Worm (Caenorhabditis elegans) whole organism, L3 larva: ENCODE results near the gene vamp-8.

Source experiments
- R02D3.7 ChIP-seq: fragments of 150-350 bp; optimal IDR thresholded peaks from 2 replicates; lab custom pipeline; 2014; ENCODE audit warnings: missing biosample characterization, missing genetic modification characterization
- ZK546.5 ChIP-seq: sonication (generic microtip); optimal IDR thresholded peaks from 2 replicates; lab custom pipeline; 2017; ENCODE audit warnings: missing biosample characterization, missing genetic modification characterization
- aly-2 ChIP-seq: fragments of 150-350 bp; optimal IDR thresholded peaks from 2 replicates; lab custom pipeline; 2014; ENCODE audit warnings: missing biosample characterization, missing genetic modification characterization
- ama-1 ChIP-seq: fragments of 150-350 bp; optimal IDR thresholded peaks from 2 replicates; lab custom pipeline; 2018
- ceh-16 ChIP-seq: sonication (generic microtip); optimal IDR thresholded peaks from 2 replicates; lab custom pipeline; 2017; ENCODE audit warnings: missing biosample characterization, missing genetic modification characterization
- ceh-28 ChIP-seq: fragments of 150-350 bp; optimal IDR thresholded peaks from 2 replicates; lab custom pipeline; 2014; ENCODE audit warnings: missing biosample characterization, missing genetic modification reagents, missing genetic modification characterization
- ceh-82 ChIP-seq: fragments of 150-350 bp; optimal IDR thresholded peaks from 2 replicates; lab custom pipeline; 2014; ENCODE audit warnings: missing biosample characterization, missing genetic modification characterization
- ceh-9 ChIP-seq: sonication (generic microtip); optimal IDR thresholded peaks from 2 replicates; lab custom pipeline; 2018; ENCODE audit warnings: missing biosample characterization, missing genetic modification characterization
- daf-12 ChIP-seq: fragments of 150-350 bp; optimal IDR thresholded peaks from 2 replicates; lab custom pipeline; 2014; ENCODE audit warnings: missing biosample characterization, missing genetic modification reagents, missing genetic modification characterization
- egl-27 ChIP-seq: sonication (generic microtip); optimal IDR thresholded peaks from 4 replicates; lab custom pipeline; 2017; ENCODE audit warnings: missing biosample characterization, missing genetic modification reagents, missing genetic modification characterization
- egl-5 ChIP-seq: fragments of 150-350 bp; optimal IDR thresholded peaks from 2 replicates; lab custom pipeline; 2017; ENCODE audit warnings: missing biosample characterization, missing genetic modification reagents, missing genetic modification characterization, inconsistent platforms
- elt-1 ChIP-seq: fragments of 150-350 bp; optimal IDR thresholded peaks from 2 replicates; lab custom pipeline; 2014; ENCODE audit warnings: missing biosample characterization, missing genetic modification characterization
- elt-2 ChIP-seq: sonication (generic microtip); optimal IDR thresholded peaks from 2 replicates; lab custom pipeline; 2016; ENCODE audit warnings: missing genetic modification reagents, mild to moderate bottlenecking, missing genetic modification characterization, missing compliant biosample characterization
- elt-3 ChIP-seq, 3 experiments: fragments of 150-350 bp in 1 of 3; sonication (generic microtip) in 2 of 3; optimal IDR thresholded peaks; 2 replicates in 2 of 3; 4 replicates in 1 of 3; lab custom pipeline; 2014 to 2017; ENCODE audit warnings: missing biosample characterization in 3 of 3, missing genetic modification characterization in 3 of 3
- fkh-2 ChIP-seq: fragments of 150-350 bp; optimal IDR thresholded peaks from 2 replicates; lab custom pipeline; 2014; ENCODE audit warnings: missing biosample characterization, missing genetic modification reagents, missing genetic modification characterization
- fos-1 ChIP-seq: fragments of 150-350 bp; optimal IDR thresholded peaks from 2 replicates; lab custom pipeline; 2014; ENCODE audit warnings: missing biosample characterization, missing genetic modification characterization
- hmg-11 ChIP-seq: sonication (generic microtip); optimal IDR thresholded peaks from 2 replicates; lab custom pipeline; 2016; ENCODE audit warnings: missing genetic modification characterization, missing compliant biosample characterization
- jun-1 ChIP-seq: fragments of 150-350 bp; optimal IDR thresholded peaks from 2 replicates; lab custom pipeline; 2014; ENCODE audit warnings: missing biosample characterization, missing genetic modification reagents, missing genetic modification characterization
- lin-15B ChIP-seq: fragments of 150-350 bp; optimal IDR thresholded peaks from 2 replicates; lab custom pipeline; 2014; ENCODE audit warnings: missing biosample characterization, missing genetic modification characterization
- lin-39 ChIP-seq: fragments of 150-350 bp; optimal IDR thresholded peaks from 2 replicates; lab custom pipeline; 2018; ENCODE audit warnings: missing biosample characterization, missing genetic modification reagents, missing genetic modification characterization
- lsy-12 ChIP-seq: sonication (generic microtip); optimal IDR thresholded peaks from 2 replicates; lab custom pipeline; 2016; ENCODE audit warnings: mild to moderate bottlenecking, missing genetic modification characterization, missing compliant biosample characterization
- mdl-1 ChIP-seq: fragments of 150-350 bp; optimal IDR thresholded peaks from 2 replicates; lab custom pipeline; 2014; ENCODE audit warnings: missing biosample characterization, missing genetic modification characterization
- mml-1 ChIP-seq: fragments of 150-350 bp; sonication (generic microtip); optimal IDR thresholded peaks from 3 replicates; lab custom pipeline; 2014; ENCODE audit warnings: missing biosample characterization, missing genetic modification characterization
- nfya-1 ChIP-seq: sonication (generic microtip); optimal IDR thresholded peaks from 2 replicates; lab custom pipeline; 2017; ENCODE audit warnings: missing genetic modification characterization, mild to moderate bottlenecking, missing compliant biosample characterization, antibody characterized with exemption, moderate library complexity; ENCODE audit not compliant: insufficient read depth
- nhr-11 ChIP-seq: fragments of 150-350 bp; optimal IDR thresholded peaks from 2 replicates; lab custom pipeline; 2014; ENCODE audit warnings: missing biosample characterization, missing genetic modification characterization
- nhr-23 ChIP-seq: fragments of 150-350 bp; optimal IDR thresholded peaks from 2 replicates; lab custom pipeline; 2014; ENCODE audit warnings: missing biosample characterization, missing genetic modification reagents, missing genetic modification characterization
- nhr-237 ChIP-seq: fragments of 150-350 bp; optimal IDR thresholded peaks from 2 replicates; lab custom pipeline; 2014; ENCODE audit warnings: missing biosample characterization, missing genetic modification characterization
- nhr-25 ChIP-seq: sonication (generic microtip); optimal IDR thresholded peaks from 2 replicates; lab custom pipeline; 2017; ENCODE audit warnings: missing biosample characterization, missing genetic modification characterization
- nhr-28 ChIP-seq: fragments of 150-350 bp; optimal IDR thresholded peaks from 2 replicates; lab custom pipeline; 2014; ENCODE audit warnings: missing biosample characterization, missing genetic modification characterization
- nhr-43 ChIP-seq: sonication (generic microtip); optimal IDR thresholded peaks from 2 replicates; lab custom pipeline; 2016; ENCODE audit warnings: mild to moderate bottlenecking, missing genetic modification characterization, missing compliant biosample characterization; ENCODE audit not compliant: poor library complexity, severe bottlenecking
- nhr-67 ChIP-seq: fragments of 150-350 bp; optimal IDR thresholded peaks from 2 replicates; lab custom pipeline; 2014; ENCODE audit warnings: missing biosample characterization, missing genetic modification characterization
- nhr-77 ChIP-seq: fragments of 150-350 bp; optimal IDR thresholded peaks from 2 replicates; lab custom pipeline; 2014; ENCODE audit warnings: missing biosample characterization, missing genetic modification characterization
- pha-4 ChIP-seq: fragments of 150-350 bp; optimal IDR thresholded peaks from 2 replicates; lab custom pipeline; 2014; ENCODE audit warnings: missing biosample characterization, missing genetic modification reagents, missing genetic modification characterization
- pqm-1 ChIP-seq: fragments of 150-350 bp; optimal IDR thresholded peaks from 2 replicates; lab custom pipeline; 2017; ENCODE audit warnings: missing biosample characterization, missing genetic modification characterization, inconsistent platforms
- skn-1 ChIP-seq: fragments of 150-350 bp; optimal IDR thresholded peaks from 2 replicates; lab custom pipeline; 2014; ENCODE audit warnings: missing biosample characterization, missing genetic modification characterization
- snpc-4 ChIP-seq: fragments of 150-350 bp; optimal IDR thresholded peaks from 2 replicates; lab custom pipeline; 2014; ENCODE audit warnings: missing biosample characterization, missing genetic modification characterization
- tbx-2 ChIP-seq: sonication (generic microtip); optimal IDR thresholded peaks from 2 replicates; lab custom pipeline; 2016; ENCODE audit warnings: mild to moderate bottlenecking, missing genetic modification characterization, missing compliant biosample characterization
- unc-39 ChIP-seq: sonication (generic microtip); optimal IDR thresholded peaks from 4 replicates; lab custom pipeline; 2017; ENCODE audit warnings: missing biosample characterization, missing genetic modification characterization
- unc-62 ChIP-seq: fragments of 150-350 bp; sonication (generic microtip); optimal IDR thresholded peaks from 4 replicates; lab custom pipeline; 2014; ENCODE audit warnings: missing biosample characterization, missing genetic modification reagents, missing genetic modification characterization
- zag-1 ChIP-seq: fragments of 150-350 bp; optimal IDR thresholded peaks from 2 replicates; lab custom pipeline; 2014; ENCODE audit warnings: missing biosample characterization, missing genetic modification characterization
- ztf-11 ChIP-seq: fragments of 150-350 bp; optimal IDR thresholded peaks from 2 replicates; lab custom pipeline; 2014; ENCODE audit warnings: missing biosample characterization, missing genetic modification characterization
- ztf-4 ChIP-seq: fragments of 150-350 bp; optimal IDR thresholded peaks from 2 replicates; lab custom pipeline; 2014; ENCODE audit warnings: missing biosample characterization, missing genetic modification characterization

Gene vamp-8

ce11 chrIV:13887408-13888163, 22.6 kb upstream of the vamp-8 start, which contains the start of gene lin-66:
Gene lin-66, plus strand, starts transcription at chrIV:13888079.
- TF ChIP-seq nfya-1 (tag; lab: Kevin White, UChicago) = peak; percentile 90
- no peak for TF ChIP-seq ZK546.5
- peak; percentile 68 for TF ChIP-seq mdl-1 (tag; lab: Kevin White, UChicago)
- peak; percentile 2 for TF ChIP-seq ceh-82 (tag; lab: Kevin White, UChicago)
- no peak for TF ChIP-seq mml-1 (tag; lab: Kevin White, UChicago)
- TF ChIP-seq lin-39 (tag; lab: Kevin White, UChicago) = peak; percentile 98
- peak; percentile 69 for TF ChIP-seq lin-15B (tag; lab: Kevin White, UChicago)
- no peak for TF ChIP-seq ztf-11 (tag; lab: Kevin White, UChicago)
- TF ChIP-seq fos-1 (tag; lab: Kevin White, UChicago) = no peak
- TF ChIP-seq nhr-77 (tag; lab: Kevin White, UChicago) = peak; percentile 62
- no peak for TF ChIP-seq ama-1 (lab: Kevin White, UChicago)
- TF ChIP-seq daf-12 = no peak
- TF ChIP-seq fkh-2 (tag; lab: Kevin White, UChicago) = peak; percentile 43
- TF ChIP-seq egl-5 (tag; lab: Kevin White, UChicago) = peak; percentile 37
- TF ChIP-seq nhr-67 (tag; lab: Kevin White, UChicago) = no peak
- TF ChIP-seq jun-1 (tag; lab: Kevin White, UChicago) = peak; percentile 90
- TF ChIP-seq lsy-12 (tag; lab: Kevin White, UChicago) = peak; percentile 92
- TF ChIP-seq ceh-16 (tag; lab: Kevin White, UChicago) = no peak
- peak; percentile 33 for TF ChIP-seq zag-1 (tag; lab: Kevin White, UChicago)
- TF ChIP-seq elt-2 = peak; percentile 86
- TF ChIP-seq ceh-9 (tag; lab: Kevin White, UChicago) = no peak
- peak; percentile 55 for TF ChIP-seq snpc-4
- TF ChIP-seq unc-39 = peak; percentile 17
- TF ChIP-seq ceh-28 (tag; lab: Kevin White, UChicago) = peak; percentile 75
- peak; percentile 55 for TF ChIP-seq nhr-23 (tag; lab: Kevin White, UChicago)
- TF ChIP-seq elt-3 (tag; optimal IDR thresholded peaks at IDR 0.05; lab: Kevin White, UChicago) = no peak
- TF ChIP-seq aly-2 = peak; percentile 38
- TF ChIP-seq pha-4 (tag; lab: Kevin White, UChicago) = peak; percentile 75
- TF ChIP-seq nhr-43 (tag; lab: Kevin White, UChicago) = peak; percentile 75
- no peak for TF ChIP-seq skn-1
- TF ChIP-seq ztf-4 (tag; lab: Kevin White, UChicago) = no peak
- peak; percentile 99 for TF ChIP-seq hmg-11 (tag; lab: Kevin White, UChicago)
- peak; percentile 46 for TF ChIP-seq R02D3.7
- TF ChIP-seq nhr-11 (tag; lab: Kevin White, UChicago) = peak; percentile 62
- no peak for TF ChIP-seq pqm-1 (tag; lab: Kevin White, UChicago)
- TF ChIP-seq tbx-2 (tag; lab: Kevin White, UChicago) = peak; percentile 66
- peak; percentile 89 for TF ChIP-seq nhr-25
- TF ChIP-seq nhr-28 = no peak
- peak; percentile 62 for TF ChIP-seq egl-27 (tag; lab: Kevin White, UChicago)
- TF ChIP-seq elt-1 (tag; lab: Kevin White, UChicago) = no peak
- TF ChIP-seq unc-62 (GFP tag; lab: Kevin White, UChicago) = peak; percentile 64

DNA sequence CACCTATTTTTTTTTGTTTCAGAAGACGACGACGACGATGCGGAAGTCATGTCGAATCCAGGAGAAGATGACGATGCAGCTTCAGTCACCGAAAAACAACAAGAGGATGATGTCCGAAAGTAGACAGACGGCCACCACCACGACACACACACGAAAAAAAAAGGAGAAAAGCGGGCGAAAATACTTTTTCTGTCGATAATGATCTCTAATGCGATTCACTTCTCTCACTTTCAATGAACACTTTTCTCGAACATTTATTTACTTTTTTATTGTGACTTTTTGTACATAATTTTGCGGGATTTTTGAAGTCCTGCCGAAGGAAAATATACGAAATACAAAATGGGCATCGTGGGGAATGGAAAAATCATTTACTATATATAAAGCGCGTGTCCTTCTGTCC, 18.9 kb upstream of the vamp-8 start:
- TF ChIP-seq nhr-67 (tag; lab: Kevin White, UChicago) = no peak
- no peak for TF ChIP-seq elt-2
- no peak for TF ChIP-seq nhr-11 (tag; lab: Kevin White, UChicago)
- no peak for TF ChIP-seq skn-1
- TF ChIP-seq egl-27 (tag; lab: Kevin White, UChicago) = no peak
- no peak for TF ChIP-seq nhr-77 (tag; lab: Kevin White, UChicago)
- no peak for TF ChIP-seq nhr-237
- TF ChIP-seq snpc-4 = no peak
- TF ChIP-seq mdl-1 (tag; lab: Kevin White, UChicago) = no peak
- no peak for TF ChIP-seq unc-62 (GFP tag; lab: Kevin White, UChicago)
- TF ChIP-seq ceh-16 (tag; lab: Kevin White, UChicago) = no peak
- TF ChIP-seq nhr-43 (tag; lab: Kevin White, UChicago) = no peak
- TF ChIP-seq elt-3 (tag; optimal IDR thresholded peaks at IDR 0.05; lab: Kevin White, UChicago) = no peak
